Fruit fly (Drosophila melanogaster) whole organism, adult: Measurements from ENCODE around the gene CG43137.

Experiments
- CG11617 ChIP-seq: fragments of 200-800 bp; sonication (Bioruptor generic); optimal IDR thresholded peaks from 2 replicates; lab custom pipeline; 2017; ENCODE audit warnings: mild to moderate bottlenecking, missing biosample characterization, missing genetic modification reagents, missing genetic modification characterization
- CG12768 ChIP-seq: fragments of 200-800 bp; sonication (Bioruptor generic); optimal IDR thresholded peaks from 2 replicates; lab custom pipeline; 2017; ENCODE audit warnings: missing biosample characterization, missing genetic modification characterization, mild to moderate bottlenecking, moderate library complexity, missing genetic modification reagents
- CG14711 ChIP-seq: fragments of 200-800 bp; sonication (Bioruptor generic); optimal IDR thresholded peaks from 2 replicates; lab custom pipeline; 2018; ENCODE audit warnings: missing biosample characterization, mild to moderate bottlenecking, missing genetic modification characterization, moderate library complexity
- CG1620 ChIP-seq: fragments of 200-800 bp; sonication (Bioruptor generic); optimal IDR thresholded peaks from 2 replicates; lab custom pipeline; 2016; ENCODE audit warnings: missing biosample characterization, missing genetic modification characterization
- CG33017 ChIP-seq: fragments of 200-800 bp; sonication (Bioruptor generic); optimal IDR thresholded peaks from 2 replicates; lab custom pipeline; 2018; ENCODE audit warnings: missing biosample characterization, mild to moderate bottlenecking, missing genetic modification characterization, moderate library complexity
- CG5204 ChIP-seq: fragments of 200-800 bp; sonication (Bioruptor generic); optimal IDR thresholded peaks from 2 replicates; lab custom pipeline; 2016; ENCODE audit warnings: missing biosample characterization, missing genetic modification characterization
- CG7045 ChIP-seq: fragments of 200-800 bp; sonication (Bioruptor generic); optimal IDR thresholded peaks from 2 replicates; lab custom pipeline; 2017; ENCODE audit warnings: missing biosample characterization, mild to moderate bottlenecking, missing genetic modification characterization
- CG7101 ChIP-seq: fragments of 200-800 bp; sonication (Bioruptor generic); optimal IDR thresholded peaks from 2 replicates; lab custom pipeline; 2018; ENCODE audit warnings: missing biosample characterization, mild to moderate bottlenecking, missing genetic modification characterization, moderate library complexity
- Clk ChIP-seq: fragments of 200-800 bp; sonication (Bioruptor generic); optimal IDR thresholded peaks from 2 replicates; lab custom pipeline; 2017; ENCODE audit warnings: missing biosample characterization, missing genetic modification characterization
- Crg-1 ChIP-seq: fragments of 200-800 bp; sonication (Bioruptor generic); optimal IDR thresholded peaks from 2 replicates; lab custom pipeline; 2016; ENCODE audit warnings: missing biosample characterization, missing genetic modification characterization
- Hr96 ChIP-seq: fragments of 200-800 bp; sonication (Bioruptor generic); optimal IDR thresholded peaks from 2 replicates; lab custom pipeline; 2016; ENCODE audit warnings: missing biosample characterization, missing genetic modification characterization
- Mnt ChIP-seq: fragments of 200-800 bp; sonication (Bioruptor generic); optimal IDR thresholded peaks from 2 replicates; lab custom pipeline; 2016; ENCODE audit warnings: missing biosample characterization, mild to moderate bottlenecking, missing genetic modification characterization
- bab1 ChIP-seq: fragments of 200-800 bp; sonication (Bioruptor generic); optimal IDR thresholded peaks from 3 replicates; lab custom pipeline; 2019; ENCODE audit warnings: missing biosample characterization, mild to moderate bottlenecking, missing genetic modification characterization, moderate library complexity
- cic ChIP-seq: fragments of 200-800 bp; sonication (Bioruptor generic); optimal IDR thresholded peaks from 2 replicates; lab custom pipeline; 2017; ENCODE audit warnings: missing biosample characterization, mild to moderate bottlenecking, missing genetic modification characterization, moderate library complexity
- cnc ChIP-seq, 2 experiments: fragments of >200 bp; optimal IDR thresholded peaks; 2 replicates each; lab custom pipeline; 2017
- kay ChIP-seq: fragments of 200-800 bp; sonication (Bioruptor generic); peaks from one replicate; lab custom pipeline; 2016; ENCODE audit warnings: missing biosample characterization, missing genetic modification characterization, borderline replicate concordance
- ovo ChIP-seq: fragments of 200-800 bp; sonication (Bioruptor generic); optimal IDR thresholded peaks from 2 replicates; lab custom pipeline; 2016; ENCODE audit warnings: missing biosample characterization, missing genetic modification characterization
- pad ChIP-seq: fragments of 200-800 bp; sonication (Bioruptor generic); optimal IDR thresholded peaks from 3 replicates; lab custom pipeline; 2017; ENCODE audit warnings: missing biosample characterization, missing genetic modification characterization, mild to moderate bottlenecking, moderate library complexity, missing genetic modification reagents
- tj ChIP-seq: fragments of 200-800 bp; sonication (Bioruptor generic); optimal IDR thresholded peaks from 3 replicates; lab custom pipeline; 2017; ENCODE audit warnings: missing biosample characterization, mild to moderate bottlenecking, missing genetic modification characterization, moderate library complexity
- toe ChIP-seq: fragments of 200-800 bp; sonication (Bioruptor generic); optimal IDR thresholded peaks from 2 replicates; lab custom pipeline; 2016; ENCODE audit warnings: missing biosample characterization, missing genetic modification characterization

The CG43137 gene

dm6 chrX:5865051-5865450, at the start of gene CG43137:
Gene CG43137 (minus strand): TSS chrX:5865151.
- no peak for TF ChIP-seq CG5204 (GFP tag; lab: Kevin White, UChicago)

- peak; percentile 85 for TF ChIP-seq bab1
- peak; percentile 55 for TF ChIP-seq Crg-1 (GFP tag; lab: Kevin White, UChicago)
- peak; percentile 64 for TF ChIP-seq pad (GFP tag; lab: Kevin White, UChicago)
- TF ChIP-seq CG7101 (tag; lab: Kevin White, UChicago), result peak; percentile 65
- peak; percentile 63 for TF ChIP-seq CG14711 (tag; lab: Kevin White, UChicago)
- no peak for TF ChIP-seq Hr96 (GFP tag; lab: Kevin White, UChicago)
- peak; percentile 64 for TF ChIP-seq Mnt (GFP tag; lab: Kevin White, UChicago)
- TF ChIP-seq cnc (optimal IDR thresholded peaks at IDR 0.05; lab: Kevin White, UChicago), result no peak
- TF ChIP-seq CG11617, result peak; percentile 63
- TF ChIP-seq tj (GFP tag; lab: Kevin White, UChicago), result peak; percentile 32
- TF ChIP-seq CG1620 (GFP tag; lab: Kevin White, UChicago), result peak; percentile 82
- TF ChIP-seq CG7045 (GFP tag; lab: Kevin White, UChicago), result no peak
- peak; percentile 27 for TF ChIP-seq ovo (GFP tag; lab: Kevin White, UChicago)
- TF ChIP-seq cic (GFP tag; lab: Kevin White, UChicago), result peak; percentile 16
- peak; percentile 50 for TF ChIP-seq CG12768 (GFP tag; lab: Kevin White, UChicago)
Observed at dm6 chrX:5907916-5908315, 43.0 kb upstream of the CG43137 start, which contains the start of gene CG12236. Gene CG12236 (plus strand): TSS chrX:5908135.

dm6 chrX:5905446-5905845, 40.5 kb upstream of the CG43137 start, which contains the start of gene CG4020:
Gene CG4020 (plus strand): TSS chrX:5905746.
- TF ChIP-seq Hr96 (GFP tag; lab: Kevin White, UChicago) (no peak), Mnt (GFP tag; lab: Kevin White, UChicago) (no peak), tj (GFP tag; lab: Kevin White, UChicago) (no peak), CG33017 (tag; lab: Kevin White, UChicago) (no peak), CG11617 (no peak), pad (GFP tag; lab: Kevin White, UChicago) (no peak), Clk (no peak), ovo (GFP tag; lab: Kevin White, UChicago) (no peak), CG12768 (GFP tag; lab: Kevin White, UChicago) (no peak), cic (GFP tag; lab: Kevin White, UChicago) (no peak)

dm6 chrX:5905086-5905400, 40.1 kb upstream of the CG43137 start:
- TF ChIP-seq CG7045 (GFP tag; lab: Kevin White, UChicago), result no peak
- no peak for TF ChIP-seq bab1
- TF ChIP-seq Crg-1 (GFP tag; lab: Kevin White, UChicago), result no peak
- no peak for TF ChIP-seq kay (GFP tag; lab: Kevin White, UChicago)
- TF ChIP-seq pad (GFP tag; lab: Kevin White, UChicago), result no peak

- no peak for TF ChIP-seq CG14711 (tag; lab: Kevin White, UChicago)
- TF ChIP-seq bab1, result no peak
- TF ChIP-seq tj (GFP tag; lab: Kevin White, UChicago), result peak; percentile 73
- TF ChIP-seq pad (GFP tag; lab: Kevin White, UChicago), result no peak
- peak; percentile 71 for TF ChIP-seq cic (GFP tag; lab: Kevin White, UChicago)
- no peak for TF ChIP-seq Hr96 (GFP tag; lab: Kevin White, UChicago)
- peak; percentile 98 for TF ChIP-seq ovo (GFP tag; lab: Kevin White, UChicago)
- no peak for TF ChIP-seq CG7045 (GFP tag; lab: Kevin White, UChicago)
- TF ChIP-seq kay (GFP tag; lab: Kevin White, UChicago), result no peak
- TF ChIP-seq CG7101 (tag; lab: Kevin White, UChicago), result no peak
- no peak for TF ChIP-seq Clk
- TF ChIP-seq cnc (optimal IDR thresholded peaks at IDR 0.05; lab: Kevin White, UChicago), result no peak
- TF ChIP-seq CG5204 (GFP tag; lab: Kevin White, UChicago), result no peak
- TF ChIP-seq Mnt (GFP tag; lab: Kevin White, UChicago), result peak; percentile 71
- TF ChIP-seq CG11617, result no peak
- no peak for TF ChIP-seq Crg-1 (GFP tag; lab: Kevin White, UChicago)
- TF ChIP-seq CG1620 (GFP tag; lab: Kevin White, UChicago), result no peak
- no peak for TF ChIP-seq CG33017 (tag; lab: Kevin White, UChicago)
- TF ChIP-seq CG12768 (GFP tag; lab: Kevin White, UChicago), result no peak
- no peak for TF ChIP-seq toe
Observed at dm6 chrX:5904377-5905085, 39.6 kb upstream of the CG43137 start.

dm6 chrX:5902701-5903100, 37.8 kb upstream of the CG43137 start:
- TF ChIP-seq tj (GFP tag; lab: Kevin White, UChicago) (no peak), Clk (no peak), Crg-1 (GFP tag; lab: Kevin White, UChicago) (no peak), CG12768 (GFP tag; lab: Kevin White, UChicago) (no peak), CG7101 (tag; lab: Kevin White, UChicago) (no peak), bab1 (no peak), CG7045 (GFP tag; lab: Kevin White, UChicago) (no peak), pad (GFP tag; lab: Kevin White, UChicago) (no peak), CG1620 (GFP tag; lab: Kevin White, UChicago) (no peak), toe (no peak), CG14711 (tag; lab: Kevin White, UChicago) (no peak), Hr96 (GFP tag; lab: Kevin White, UChicago) (no peak), CG5204 (GFP tag; lab: Kevin White, UChicago) (no peak), kay (GFP tag; lab: Kevin White, UChicago) (no peak), CG33017 (tag; lab: Kevin White, UChicago) (no peak), CG11617 (no peak), cnc (optimal IDR thresholded peaks at IDR 0.05; lab: Kevin White, UChicago) (no peak)
